Fruit fly (Drosophila melanogaster) whole organism, embryonic: ENCODE data around the gene CG6414.

ENCODE experiments used
- B-H2 ChIP-seq: fragments of 200-800 bp; sonication (Bioruptor generic); optimal IDR thresholded peaks from 2 replicates; lab custom pipeline; 2018; ENCODE audit warnings: missing biosample characterization, mild to moderate bottlenecking, missing genetic modification characterization
- CG10274 ChIP-seq: fragments of 200-800 bp; sonication (Bioruptor generic); optimal IDR thresholded peaks from 3 replicates; lab custom pipeline; 2017; ENCODE audit warnings: missing biosample characterization, mild to moderate bottlenecking, missing genetic modification characterization
- CG11247 ChIP-seq: fragments of 200-800 bp; sonication (Bioruptor generic); IDR thresholded peaks from 2 replicates; pipeline ENCODE4 v1.3.6; 2022; ENCODE audit warnings: missing biosample characterization, missing genetic modification characterization
- CG11695 ChIP-seq: fragments of 200-800 bp; sonication (Bioruptor generic); IDR thresholded peaks from 3 replicates; pipeline ENCODE4 v1.3.6; 2022; ENCODE audit warnings: missing biosample characterization, missing genetic modification characterization
- CG13894 ChIP-seq: fragments of 200-800 bp; sonication (Bioruptor generic); optimal IDR thresholded peaks from 3 replicates; lab custom pipeline; 2018; ENCODE audit warnings: missing biosample characterization, mild to moderate bottlenecking, missing genetic modification characterization, moderate library complexity
- CG14014 ChIP-seq: fragments of 200-800 bp; sonication (Bioruptor generic); IDR thresholded peaks from 2 replicates; pipeline ENCODE4 v1.3.6; 2022; ENCODE audit warnings: missing biosample characterization, missing genetic modification characterization
- CG15073 ChIP-seq: fragments of 200-800 bp; sonication (Bioruptor generic); optimal IDR thresholded peaks from 2 replicates; lab custom pipeline; 2016; ENCODE audit warnings: missing biosample characterization, missing genetic modification characterization
- CG1647 ChIP-seq: fragments of 200-800 bp; sonication (Bioruptor generic); optimal IDR thresholded peaks from 3 replicates; lab custom pipeline; 2016; ENCODE audit warnings: missing biosample characterization, missing genetic modification characterization
- CG18011 ChIP-seq: fragments of 200-800 bp; sonication (Bioruptor generic); optimal IDR thresholded peaks from 2 replicates; lab custom pipeline; 2017; ENCODE audit warnings: missing biosample characterization, missing genetic modification characterization, mild to moderate bottlenecking, moderate library complexity, missing genotype
- CG2889 ChIP-seq: fragments of 200-800 bp; sonication (Bioruptor generic); IDR thresholded peaks from 3 replicates; pipeline ENCODE4 v1.3.6; 2022; ENCODE audit warnings: missing biosample characterization, missing genetic modification characterization
- CG30403 ChIP-seq: fragments of 200-800 bp; sonication (Bioruptor generic); optimal IDR thresholded peaks from 3 replicates; lab custom pipeline; 2016; ENCODE audit warnings: missing biosample characterization, missing genetic modification characterization
- CG32532 ChIP-seq: fragments of 200-800 bp; sonication (Bioruptor generic); IDR thresholded peaks from 2 replicates; pipeline ENCODE4 v1.3.6; 2022; ENCODE audit warnings: missing biosample characterization, missing genetic modification characterization
- CG3847 ChIP-seq: fragments of 200-800 bp; sonication (Bioruptor generic); IDR thresholded peaks from 2 replicates; pipeline ENCODE4 v1.3.6; 2022; ENCODE audit warnings: missing biosample characterization, missing genetic modification characterization
- CG3995 ChIP-seq: fragments of 200-800 bp; sonication (Bioruptor generic); optimal IDR thresholded peaks from 3 replicates; lab custom pipeline; 2016; ENCODE audit warnings: missing biosample characterization, missing genetic modification characterization
- CG42726 ChIP-seq: fragments of 200-800 bp; sonication (Bioruptor generic); IDR thresholded peaks from 2 replicates; pipeline ENCODE4 v1.3.6; 2022; ENCODE audit warnings: missing biosample characterization, missing genetic modification characterization; ENCODE audit not compliant: partially characterized antibody
- CG6765 ChIP-seq: fragments of 200-800 bp; sonication (Bioruptor generic); optimal IDR thresholded peaks from 3 replicates; lab custom pipeline; 2017; ENCODE audit warnings: missing biosample characterization, mild to moderate bottlenecking, missing genetic modification characterization
- CG8089 ChIP-seq: fragments of 200-800 bp; sonication (Bioruptor generic); optimal IDR thresholded peaks from 3 replicates; lab custom pipeline; 2016; ENCODE audit warnings: missing biosample characterization, missing genetic modification characterization
- CG8281 ChIP-seq: fragments of 200-800 bp; sonication (Bioruptor generic); optimal IDR thresholded peaks from 2 replicates; lab custom pipeline; 2018; ENCODE audit warnings: missing biosample characterization, mild to moderate bottlenecking, missing genetic modification characterization, moderate library complexity
- D19B ChIP-seq: fragments of 200-800 bp; sonication (Bioruptor generic); optimal IDR thresholded peaks from 2 replicates; lab custom pipeline; 2017; ENCODE audit warnings: missing biosample characterization, mild to moderate bottlenecking, missing genetic modification characterization
- Dad ChIP-seq: fragments of 200-800 bp; sonication (Bioruptor generic); optimal IDR thresholded peaks from 3 replicates; lab custom pipeline; 2016; ENCODE audit warnings: missing biosample characterization, missing genetic modification characterization
- E2f1 ChIP-seq: fragments of 200-800 bp; sonication (Bioruptor generic); IDR thresholded peaks from 2 replicates; pipeline ENCODE4 v1.3.6; 2022; ENCODE audit warnings: missing biosample characterization, missing genetic modification characterization
- HHEX ChIP-seq: fragments of 200-800 bp; sonication (Bioruptor generic); optimal IDR thresholded peaks from 3 replicates; lab custom pipeline; 2017; ENCODE audit warnings: missing biosample characterization, mild to moderate bottlenecking, missing genetic modification characterization, missing genetic modification reagents
- HmgZ ChIP-seq: fragments of 200-800 bp; sonication (Bioruptor generic); optimal IDR thresholded peaks from 2 replicates; lab custom pipeline; 2018; ENCODE audit warnings: missing biosample characterization, mild to moderate bottlenecking, missing genetic modification characterization
- Lhr ChIP-seq: fragments of 200-800 bp; sonication (Bioruptor generic); optimal IDR thresholded peaks from 3 replicates; lab custom pipeline; 2017; ENCODE audit warnings: mild to moderate bottlenecking, missing biosample characterization, missing genetic modification reagents, missing genetic modification characterization
- Med ChIP-seq: fragments of 200-800 bp; sonication (Bioruptor generic); peaks from one replicate; lab custom pipeline; 2016; ENCODE audit warnings: missing biosample characterization, missing genetic modification characterization, mild to moderate bottlenecking, inconsistent platforms, moderate library complexity
- NC2α ChIP-seq: fragments of 200-800 bp; sonication (Bioruptor generic); optimal IDR thresholded peaks from 2 replicates; lab custom pipeline; 2016; ENCODE audit warnings: missing biosample characterization, missing genetic modification characterization
- Neu2 ChIP-seq: fragments of 200-800 bp; sonication (Bioruptor generic); optimal IDR thresholded peaks from 3 replicates; lab custom pipeline; 2016; ENCODE audit warnings: missing biosample characterization, missing genetic modification characterization, borderline replicate concordance
- Nf-YA ChIP-seq: fragments of 200-800 bp; sonication (Bioruptor generic); IDR thresholded peaks from 2 replicates; pipeline ENCODE4 v1.3.6; 2022; ENCODE audit warnings: missing biosample characterization, missing genetic modification characterization
- Nf-YB ChIP-seq: fragments of 200-800 bp; sonication (Bioruptor generic); optimal IDR thresholded peaks from 3 replicates; lab custom pipeline; 2019; ENCODE audit warnings: missing biosample characterization, mild to moderate bottlenecking, missing genetic modification characterization, moderate library complexity
- Oaz ChIP-seq: fragments of 200-800 bp; sonication (Bioruptor generic); IDR thresholded peaks from 2 replicates; pipeline ENCODE4 v1.3.6; 2022; ENCODE audit warnings: missing biosample characterization, missing genetic modification characterization
- Ssrp ChIP-seq: fragments of 200-800 bp; sonication (Bioruptor generic); optimal IDR thresholded peaks from 2 replicates; lab custom pipeline; 2018; ENCODE audit warnings: missing biosample characterization, mild to moderate bottlenecking, missing genetic modification characterization, moderate library complexity
- Trl ChIP-seq, 3 experiments: fragments of >200 bp in 2 of 3; fragments of 200-800 bp in 1 of 3; sonication (Bioruptor generic) in 1 of 3; optimal IDR thresholded peaks; 2 replicates in 1 of 3; 3 replicates in 2 of 3; lab custom pipeline; 2016 to 2017; ENCODE audit warnings: missing biosample characterization in 1 of 3, missing genetic modification characterization in 1 of 3
- ash1 ChIP-seq: fragments of 200-800 bp; sonication (Bioruptor generic); optimal IDR thresholded peaks from 2 replicates; lab custom pipeline; 2018; ENCODE audit warnings: missing biosample characterization, mild to moderate bottlenecking, missing genetic modification characterization
- croc ChIP-seq: fragments of 200-800 bp; sonication (Bioruptor generic); conservative IDR thresholded peaks from 3 replicates; pipeline ENCODE4 v1.3.6; 2022; ENCODE audit warnings: missing biosample characterization, missing genetic modification characterization
- crol ChIP-seq: fragments of 200-800 bp; sonication (Bioruptor generic); IDR thresholded peaks from 2 replicates; pipeline ENCODE4 v1.3.6; 2022; ENCODE audit warnings: missing biosample characterization, missing genetic modification characterization
- dati ChIP-seq: fragments of 200-800 bp; sonication (Bioruptor generic); IDR thresholded peaks from 2 replicates; pipeline ENCODE4 v1.3.6; 2022; ENCODE audit warnings: missing biosample characterization, missing genetic modification characterization
- dmrt99B ChIP-seq: fragments of 200-800 bp; sonication (Bioruptor generic); optimal IDR thresholded peaks from 2 replicates; lab custom pipeline; 2018; ENCODE audit warnings: missing biosample characterization, mild to moderate bottlenecking, missing genetic modification characterization, moderate library complexity
- dysf ChIP-seq: fragments of 200-800 bp; sonication (Bioruptor generic); IDR thresholded peaks from 3 replicates; pipeline ENCODE4 v1.3.6; 2022; ENCODE audit warnings: missing biosample characterization, missing genetic modification characterization
- emc ChIP-seq: fragments of 200-800 bp; sonication (Bioruptor generic); optimal IDR thresholded peaks from 2 replicates; lab custom pipeline; 2016; ENCODE audit warnings: missing biosample characterization, missing genetic modification characterization
- exex ChIP-seq: fragments of 200-800 bp; sonication (Bioruptor generic); optimal IDR thresholded peaks from 4 replicates; lab custom pipeline; 2018; ENCODE audit warnings: missing biosample characterization, mild to moderate bottlenecking, missing genetic modification characterization, moderate library complexity
- fru ChIP-seq: fragments of >200 bp; optimal IDR thresholded peaks from 2 replicates; lab custom pipeline; 2017
- grau ChIP-seq: fragments of 200-800 bp; optimal IDR thresholded peaks from 3 replicates; lab custom pipeline; 2019; ENCODE audit warnings: missing biosample characterization, mild to moderate bottlenecking, missing genetic modification characterization, moderate library complexity
- hb ChIP-seq: fragments of 200-800 bp; sonication (Bioruptor generic); IDR thresholded peaks from 3 replicates; pipeline ENCODE4 v1.3.6; 2022; ENCODE audit warnings: missing biosample characterization, missing genetic modification characterization; ENCODE audit not compliant: partially characterized antibody
- hbn ChIP-seq: fragments of 200-800 bp; sonication (Bioruptor generic); IDR thresholded peaks from 2 replicates; pipeline ENCODE4 v1.3.6; 2022; ENCODE audit warnings: missing biosample characterization, missing genetic modification characterization; ENCODE audit not compliant: partially characterized antibody
- kah ChIP-seq: fragments of 200-800 bp; sonication (Bioruptor generic); optimal IDR thresholded peaks from 2 replicates; lab custom pipeline; 2018; ENCODE audit warnings: missing biosample characterization, mild to moderate bottlenecking, missing genetic modification characterization
- klu ChIP-seq: fragments of 200-800 bp; sonication (Bioruptor generic); IDR thresholded peaks from 2 replicates; pipeline ENCODE4 v1.3.6; 2022; ENCODE audit warnings: missing biosample characterization, missing genetic modification characterization
- nerfin-1 ChIP-seq: fragments of 200-800 bp; sonication (Bioruptor generic); optimal IDR thresholded peaks from 3 replicates; lab custom pipeline; 2019; ENCODE audit warnings: missing biosample characterization, mild to moderate bottlenecking, missing genetic modification characterization, moderate library complexity
- onecut ChIP-seq: fragments of 200-800 bp; sonication (Bioruptor generic); IDR thresholded peaks from 2 replicates; pipeline ENCODE4 v1.3.6; 2022; ENCODE audit warnings: missing biosample characterization, missing genetic modification characterization
- sisA ChIP-seq: fragments of 200-800 bp; sonication (Bioruptor generic); IDR thresholded peaks from 2 replicates; pipeline ENCODE4 v1.3.6; 2022; ENCODE audit warnings: missing biosample characterization, missing genetic modification characterization
- zen ChIP-seq: fragments of 200-800 bp; sonication (Bioruptor generic); optimal IDR thresholded peaks from 3 replicates; lab custom pipeline; 2018; ENCODE audit warnings: missing biosample characterization, mild to moderate bottlenecking, missing genetic modification characterization, moderate library complexity

The CG6414 gene

DNA sequence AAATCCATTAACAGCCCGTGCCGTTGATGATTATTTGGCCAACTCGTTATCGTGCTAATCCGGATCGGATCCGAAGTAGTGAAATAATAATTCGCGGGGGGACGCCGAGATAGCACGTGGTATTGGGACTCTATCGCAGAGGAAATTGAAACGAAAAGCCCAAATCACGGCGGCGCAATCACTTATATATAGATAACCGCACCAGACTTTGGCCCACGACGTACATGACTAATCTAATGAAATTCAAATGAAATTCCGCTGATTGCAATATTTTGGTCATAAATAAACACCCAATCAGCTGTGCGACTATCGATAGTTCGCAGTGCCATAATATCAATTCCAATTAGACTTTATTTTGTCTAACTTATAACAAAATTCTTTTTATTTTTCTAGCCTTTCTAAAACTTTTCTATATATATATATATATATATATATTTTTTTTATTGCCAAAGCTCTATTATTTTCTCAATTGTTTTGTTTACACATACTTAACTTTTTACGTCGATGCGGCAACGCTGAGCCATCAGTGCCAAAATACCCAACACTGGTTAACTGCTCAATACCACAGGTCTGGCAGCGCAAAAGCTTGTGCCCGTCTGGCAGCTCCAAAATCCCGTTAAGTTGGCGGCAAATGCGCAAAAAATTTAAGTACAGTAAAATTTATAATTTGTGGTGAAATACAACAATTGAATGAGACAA is 2.7 kb downstream of the CG6414 start, which contains the start of gene CG6428 (continued):
- TF ChIP-seq crol (GFP tag; lab: Robert Waterston, UW) (no peak), CG13894 (tag; lab: Kevin White, UChicago) (peak; percentile 12), hb (GFP tag; lab: Robert Waterston, UW) (no peak), Lhr (GFP tag; lab: Kevin White, UChicago) (peak; percentile 83), fru (lab: Kevin White, UChicago) (no peak), CG6765 (GFP tag; lab: Kevin White, UChicago) (no peak), CG15073 (GFP tag; lab: Kevin White, UChicago) (no peak), HHEX (GFP tag; lab: Kevin White, UChicago) (peak; percentile 39), Oaz (GFP tag; lab: Robert Waterston, UW) (no peak), CG10274 (GFP tag; lab: Kevin White, UChicago) (no peak), NC2α (no peak), sisA (GFP tag; lab: Robert Waterston, UW) (peak; percentile 35; the same call in 1 of the 2 replicates), Nf-YB (peak; percentile 46), nerfin-1 (tag; lab: Kevin White, UChicago) (peak; percentile 36), CG11695 (no peak), dysf (GFP tag; lab: Robert Waterston, UW) (0 out of 3 replicates have a peak, but pooled peaks have one; percentile 19), CG18011 (GFP tag; lab: Kevin White, UChicago) (peak; percentile 5), HmgZ (tag; lab: Kevin White, UChicago) (peak; percentile 11), klu (GFP tag; lab: Robert Waterston, UW) (no peak), CG30403 (GFP tag; lab: Kevin White, UChicago) (peak; percentile 42), zen (tag; lab: Kevin White, UChicago) (no peak), Med (GFP tag; lab: Kevin White, UChicago) (peak; percentile 88), E2f1 (GFP tag; lab: Robert Waterston, UW) (no peak), ash1 (GFP tag; lab: Kevin White, UChicago) (no peak), CG8089 (GFP tag; lab: Kevin White, UChicago) (peak; percentile 2), Dad (GFP tag; lab: Kevin White, UChicago) (no peak), Ssrp (peak; percentile 25), Nf-YA (GFP tag; lab: Robert Waterston, UW) (no peak), Neu2 (GFP tag; lab: Kevin White, UChicago) (no peak), exex (tag; lab: Kevin White, UChicago) (peak; percentile 90), dati (GFP tag; lab: Robert Waterston, UW) (no peak), Trl (optimal IDR thresholded peaks at IDR 0.05; lab: Kevin White, UChicago) (no peak), Trl (GFP tag; optimal IDR thresholded peaks at IDR 0.05; lab: Kevin White, UChicago) (peak; percentile 33), onecut (GFP tag; lab: Robert Waterston, UW) (no peak), emc (no peak), CG1647 (GFP tag; lab: Kevin White, UChicago) (peak; percentile 20), D19B (GFP tag; lab: Kevin White, UChicago) (no peak), grau (tag; lab: Kevin White, UChicago) (peak; percentile 28), CG42726 (GFP tag; lab: Robert Waterston, UW) (0 out of 2 replicates have a peak, but pooled peaks have one; percentile 45), CG14014 (no peak), hbn (peak; percentile 50; the same call in 1 of the 2 replicates), B-H2 (GFP tag; lab: Kevin White, UChicago) (peak; percentile 6), kah (GFP tag; lab: Kevin White, UChicago) (no peak), croc (GFP tag; lab: Robert Waterston, UW) (no peak), CG3995 (GFP tag; lab: Kevin White, UChicago) (no peak), dmrt99B (tag; lab: Kevin White, UChicago) (peak; percentile 4), CG11247 (GFP tag; lab: Robert Waterston, UW) (no peak; the same call in 1 of the 2 replicates), CG3847 (GFP tag; lab: Robert Waterston, UW) (peak; percentile 93), CG8281 (no peak), CG2889 (GFP tag; lab: Robert Waterston, UW) (no peak), CG32532 (GFP tag; lab: Robert Waterston, UW) (no peak; the same call in 1 of the 2 replicates)
